Worm (Caenorhabditis elegans): ENCODE measurements around the gene end-3.
"Not testable (repeated sequence)": the region's sequence is repeated elsewhere in the genome, so short reads cannot be mapped to it uniquely, and the experiment has no call there.

ce11 chrV:14055097-14055496 is 40.6 kb downstream of the end-3 start:
- TF ChIP-seq ama-1 (optimal IDR thresholded peaks at IDR 0.05); ama-1 (GFP tag; optimal IDR thresholded peaks at IDR 0.05); him-1 (tag; optimal IDR thresholded peaks at IDR 0.05); snpc-1.1 (tag; optimal IDR thresholded peaks at IDR 0.05; ENCODE audit: insufficient read depth); efl-1 (GFP tag; optimal IDR thresholded peaks at IDR 0.05): not testable (repeated sequence)
- TF ChIP-seq ets-4 (GFP tag; optimal IDR thresholded peaks at IDR 0.05) = peak; percentile 41

Measured in whole organism, young adult.